Fruit fly (Drosophila melanogaster): ENCODE data around the gene Nha1.
A peak's percentile ranks its signal among the peaks of the same experiment; 100 is the strongest.

Gene Nha1

DNA sequence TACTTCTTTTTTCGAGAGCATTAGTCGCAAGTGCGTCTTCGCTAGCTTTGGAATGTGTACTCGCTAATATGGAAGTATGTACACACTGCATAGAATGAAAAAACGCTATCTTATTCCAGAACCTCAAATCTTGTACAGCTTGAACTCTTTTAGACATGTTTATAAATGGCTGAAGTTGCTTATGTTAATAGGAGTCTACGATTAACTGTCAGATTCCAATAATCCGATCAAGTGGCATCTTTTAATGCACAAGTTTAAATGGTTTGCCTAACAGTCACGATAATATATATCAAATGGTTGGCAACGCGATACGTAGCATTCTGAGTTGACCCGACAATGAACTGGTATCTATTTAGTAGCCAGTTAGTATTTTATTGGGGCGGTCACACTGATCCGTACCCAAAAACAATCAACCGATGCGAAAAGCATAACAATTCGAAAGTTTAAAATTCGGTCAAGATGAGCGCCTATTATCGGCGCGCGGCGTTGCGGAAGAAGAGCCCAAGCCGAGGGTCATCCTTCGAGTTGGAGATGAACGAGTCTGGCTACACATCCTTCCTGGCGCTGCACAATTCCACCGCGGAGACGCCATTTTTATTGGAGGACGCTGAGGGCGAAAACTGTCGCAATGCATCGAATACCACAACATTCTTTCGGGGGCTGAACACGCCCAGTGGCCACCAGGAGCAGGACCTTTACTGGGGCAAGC lies 18.1 kb downstream of the Nha1 start, which contains the start of gene Rca1 (continued):
- TF ChIP-seq CG12659 (GFP tag; optimal IDR thresholded peaks at IDR 0.05) (peak; percentile 73), Mrtf (GFP tag; IDR thresholded peaks at IDR 0.05) (no peak), pzg (GFP tag; optimal IDR thresholded peaks at IDR 0.05) (peak; percentile 85), CHES-1-like (GFP tag; optimal IDR thresholded peaks at IDR 0.05) (peak; percentile 55), Poxn (GFP tag; IDR thresholded peaks at IDR 0.05) (no peak), CG3847 (GFP tag; IDR thresholded peaks at IDR 0.05) (peak; percentile 38; the same call in 1 of the 2 replicates), pfk (GFP tag; optimal IDR thresholded peaks at IDR 0.05) (no peak), H15 (GFP tag; IDR thresholded peaks at IDR 0.05) (no peak), CG15073 (GFP tag; optimal IDR thresholded peaks at IDR 0.05) (no peak), CG9727 (GFP tag; optimal IDR thresholded peaks at IDR 0.05) (no peak), Ada2b (GFP tag; IDR thresholded peaks at IDR 0.05) (no peak), Gsc (GFP tag; IDR thresholded peaks at IDR 0.05) (no peak), cad (GFP tag; optimal IDR thresholded peaks at IDR 0.05) (no peak), E2f2 (GFP tag; IDR thresholded peaks at IDR 0.05) (peak; percentile 32; the same call in 1 of the 2 replicates), dan (GFP tag; IDR thresholded peaks at IDR 0.05) (no peak), gsb (GFP tag; IDR thresholded peaks at IDR 0.05) (no peak), CG2199 (GFP tag; IDR thresholded peaks at IDR 0.05) (0 out of 3 replicates have a peak, but pooled peaks have one; percentile 55), gfzf (GFP tag; optimal IDR thresholded peaks at IDR 0.05) (peak; percentile 87), tx (GFP tag; optimal IDR thresholded peaks at IDR 0.05) (no peak), CG8924 (tag; optimal IDR thresholded peaks at IDR 0.05) (no peak), Sox100B (GFP tag; optimal IDR thresholded peaks at IDR 0.05) (no peak), CG14710 (tag; optimal IDR thresholded peaks at IDR 0.05) (peak; percentile 100), CG4617 (GFP tag; optimal IDR thresholded peaks at IDR 0.05; ENCODE audit: borderline replicate concordance) (peak; percentile 55), wdn (GFP tag; IDR thresholded peaks at IDR 0.05) (no peak), CG4424 (GFP tag; optimal IDR thresholded peaks at IDR 0.05) (no peak), Gug (GFP tag; IDR thresholded peaks at IDR 0.05) (no peak), CG5245 (GFP tag; optimal IDR thresholded peaks at IDR 0.05) (no peak), CG2129 (GFP tag; IDR thresholded peaks at IDR 0.05; ENCODE audit: partially characterized antibody) (no peak), sima (GFP tag; optimal IDR thresholded peaks at IDR 0.05) (no peak), D19B (GFP tag; optimal IDR thresholded peaks at IDR 0.05) (no peak), scrt (GFP tag; optimal IDR thresholded peaks at IDR 0.05) (no peak), vfl (GFP tag; optimal IDR thresholded peaks at IDR 0.05) (no peak), wek (GFP tag; optimal IDR thresholded peaks at IDR 0.05) (no peak), pb (GFP tag; optimal IDR thresholded peaks at IDR 0.05) (no peak), fd96Cb (tag; optimal IDR thresholded peaks at IDR 0.05) (no peak), lov (optimal IDR thresholded peaks at IDR 0.05) (no peak), lov (GFP tag; IDR thresholded peaks at IDR 0.05) (no peak), Adf1 (GFP tag; IDR thresholded peaks at IDR 0.05) (no peak), pros (GFP tag; optimal IDR thresholded peaks at IDR 0.05) (no peak), CG1529 (GFP tag; optimal IDR thresholded peaks at IDR 0.05) (no peak), CkIIα-i1 (GFP tag; IDR thresholded peaks at IDR 0.05) (no peak), CG3065 (GFP tag; optimal IDR thresholded peaks at IDR 0.05) (no peak), CG2120 (GFP tag; optimal IDR thresholded peaks at IDR 0.05) (no peak), CG8765 (GFP tag; IDR thresholded peaks at IDR 0.05) (no peak), PHDP (tag; optimal IDR thresholded peaks at IDR 0.05) (no peak), CG15514 (GFP tag; optimal IDR thresholded peaks at IDR 0.05) (peak; percentile 88), ATbp (GFP tag; optimal IDR thresholded peaks at IDR 0.05) (no peak), crp (GFP tag; optimal IDR thresholded peaks at IDR 0.05) (peak in 1 of 2 experiments; percentile 30), MESR4 (GFP tag; optimal IDR thresholded peaks at IDR 0.05) (peak; percentile 55), chinmo (GFP tag; IDR thresholded peaks at IDR 0.05; ENCODE audit: partially characterized antibody) (no peak)
